Fruit fly (Drosophila melanogaster) Kc167 (cell line): ENCODE measurements around the gene CG32579.

ENCODE experiments used
- Sin3A ChIP-seq: fragments of >200 bp; optimal IDR thresholded peaks from 2 replicates; lab custom pipeline; 2018; ENCODE audit warnings: missing external identifiers
- h ChIP-seq: fragments of >200 bp; optimal IDR thresholded peaks from 3 replicates; lab custom pipeline; 2018; ENCODE audit warnings: missing external identifiers
- insv ChIP-seq: fragments of >200 bp; optimal IDR thresholded peaks from 3 replicates; lab custom pipeline; 2018; ENCODE audit warnings: missing external identifiers
- ttk ChIP-seq: sonication (Bioruptor generic); optimal IDR thresholded peaks from 2 replicates; lab custom pipeline; 2017; ENCODE audit warnings: missing external identifiers

DNA sequence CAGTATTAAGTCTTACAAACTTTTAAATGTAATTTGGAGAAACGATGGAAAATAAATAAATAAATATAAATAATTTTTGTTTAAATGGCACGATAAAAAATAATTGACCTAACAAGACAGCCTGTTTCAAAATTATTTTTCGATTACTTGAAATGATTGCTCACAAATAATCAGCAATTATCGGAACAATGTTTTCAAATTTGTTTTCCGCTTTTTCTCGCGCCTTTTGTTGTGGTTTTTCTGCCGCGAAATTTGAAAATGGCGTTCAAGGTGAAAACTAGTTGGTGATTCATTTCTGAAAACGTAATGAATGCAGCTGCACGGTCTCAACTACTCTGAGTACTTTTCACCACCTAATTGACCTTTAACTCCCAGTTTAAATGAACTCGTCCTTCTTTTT is 2.0 kb upstream of the CG32579 start:
- TF ChIP-seq h (lab: Kevin White, UChicago) (no peak), Sin3A (lab: Kevin White, UChicago) (no peak), insv (no peak), ttk (lab: Kevin White, UChicago) (no peak)
